Worm (Caenorhabditis elegans) whole organism, L2 larva: ENCODE measurements around the gene Y75B12B.1.
A peak's percentile ranks its signal among the peaks of the same experiment; 100 is the strongest.

ENCODE experiments used
- C34F6.9 ChIP-seq: fragments of 150-350 bp; optimal IDR thresholded peaks from 2 replicates; lab custom pipeline; 2014; ENCODE audit warnings: missing biosample characterization, missing genetic modification characterization
- F13H6.1 ChIP-seq: sonication (generic microtip); optimal IDR thresholded peaks from 2 replicates; lab custom pipeline; 2016; ENCODE audit warnings: missing genetic modification characterization, missing compliant biosample characterization
- R02D3.7 ChIP-seq: fragments of 150-350 bp; optimal IDR thresholded peaks from 2 replicates; lab custom pipeline; 2014; ENCODE audit warnings: missing biosample characterization, missing genetic modification characterization
- Y55F3AM.14 ChIP-seq: fragments of 200-800 bp; sonication (Bioruptor generic); optimal IDR thresholded peaks from 2 replicates; lab custom pipeline; 2018; ENCODE audit warnings: mild to moderate bottlenecking, missing genetic modification characterization, missing compliant biosample characterization
- ZK546.5 ChIP-seq: sonication (generic microtip); optimal IDR thresholded peaks from 2 replicates; lab custom pipeline; 2017; ENCODE audit warnings: missing biosample characterization, missing genetic modification characterization
- alr-1 ChIP-seq: fragments of 150-350 bp; optimal IDR thresholded peaks from 2 replicates; lab custom pipeline; 2014; ENCODE audit warnings: missing biosample characterization, missing genetic modification characterization
- aly-2 ChIP-seq: fragments of 150-350 bp; optimal IDR thresholded peaks from 2 replicates; lab custom pipeline; 2014; ENCODE audit warnings: missing biosample characterization, missing genetic modification characterization
- ama-1 ChIP-seq: fragments of 150-350 bp; optimal IDR thresholded peaks from 2 replicates; lab custom pipeline; 2018; ENCODE audit warnings: inconsistent platforms
- blmp-1 ChIP-seq: sonication (generic microtip); optimal IDR thresholded peaks from 2 replicates; lab custom pipeline; 2017; ENCODE audit warnings: missing genetic modification characterization, mild to moderate bottlenecking, missing compliant biosample characterization, antibody characterized with exemption, moderate library complexity; ENCODE audit not compliant: insufficient read depth
- ceh-16 ChIP-seq: fragments of 150-350 bp; optimal IDR thresholded peaks from 2 replicates; lab custom pipeline; 2014; ENCODE audit warnings: missing biosample characterization, missing genetic modification characterization
- ceh-82 ChIP-seq: fragments of 150-350 bp; optimal IDR thresholded peaks from 2 replicates; lab custom pipeline; 2014; ENCODE audit warnings: missing biosample characterization, missing genetic modification characterization
- crh-2 ChIP-seq: sonication (generic microtip); optimal IDR thresholded peaks from 2 replicates; lab custom pipeline; 2017; ENCODE audit warnings: missing biosample characterization, missing genetic modification characterization
- egl-27 ChIP-seq: sonication (generic microtip); optimal IDR thresholded peaks from 3 replicates; lab custom pipeline; 2017; ENCODE audit warnings: missing biosample characterization, missing genetic modification reagents, missing genetic modification characterization
- elt-1 ChIP-seq: fragments of 150-350 bp; optimal IDR thresholded peaks from 2 replicates; lab custom pipeline; 2014; ENCODE audit warnings: missing biosample characterization, missing genetic modification characterization
- fos-1 ChIP-seq: fragments of 150-350 bp; optimal IDR thresholded peaks from 2 replicates; lab custom pipeline; 2014; ENCODE audit warnings: missing biosample characterization, missing genetic modification characterization
- gmeb-1 ChIP-seq: fragments of 150-350 bp; optimal IDR thresholded peaks from 2 replicates; lab custom pipeline; 2014; ENCODE audit warnings: missing biosample characterization, missing genetic modification characterization
- lin-13 ChIP-seq: fragments of 150-350 bp; optimal IDR thresholded peaks from 2 replicates; lab custom pipeline; 2014; ENCODE audit warnings: missing biosample characterization, missing genetic modification reagents, missing genetic modification characterization
- lin-39 ChIP-seq: fragments of 150-350 bp; optimal IDR thresholded peaks from 2 replicates; lab custom pipeline; 2014; ENCODE audit warnings: missing biosample characterization, missing genetic modification reagents, missing genetic modification characterization
- lsy-2 ChIP-seq, 2 experiments: fragments of 150-350 bp in 1 of 2; sonication (generic microtip) in 1 of 2; optimal IDR thresholded peaks; 2 replicates each; lab custom pipeline; 2014 to 2017; ENCODE audit warnings: missing biosample characterization in 2 of 2, missing genetic modification characterization in 2 of 2
- mab-5 ChIP-seq: fragments of 150-350 bp; optimal IDR thresholded peaks from 2 replicates; lab custom pipeline; 2014; ENCODE audit warnings: missing biosample characterization, missing genetic modification characterization
- mbf-1 ChIP-seq: sonication (generic microtip); optimal IDR thresholded peaks from 2 replicates; lab custom pipeline; 2017; ENCODE audit warnings: missing biosample characterization, missing genetic modification characterization
- mdl-1 ChIP-seq, 2 experiments: fragments of 150-350 bp in 1 of 2; sonication (generic microtip) in 1 of 2; optimal IDR thresholded peaks; 2 replicates each; lab custom pipeline; 2017; ENCODE audit warnings: missing biosample characterization in 2 of 2, missing genetic modification characterization in 2 of 2
- nhr-11 ChIP-seq: fragments of 150-350 bp; optimal IDR thresholded peaks from 2 replicates; lab custom pipeline; 2014; ENCODE audit warnings: missing biosample characterization, missing genetic modification characterization
- nhr-12 ChIP-seq: fragments of 150-350 bp; optimal IDR thresholded peaks from 2 replicates; lab custom pipeline; 2014; ENCODE audit warnings: missing biosample characterization, missing genetic modification characterization
- nhr-129 ChIP-seq: fragments of 150-350 bp; optimal IDR thresholded peaks from 2 replicates; lab custom pipeline; 2014; ENCODE audit warnings: missing biosample characterization, missing genetic modification characterization
- nhr-21 ChIP-seq: fragments of 150-350 bp; optimal IDR thresholded peaks from 2 replicates; lab custom pipeline; 2014; ENCODE audit warnings: missing biosample characterization, missing genetic modification characterization
- nhr-23 ChIP-seq: fragments of 150-350 bp; optimal IDR thresholded peaks from 2 replicates; lab custom pipeline; 2014; ENCODE audit warnings: missing biosample characterization, missing genetic modification reagents, missing genetic modification characterization
- nhr-25 ChIP-seq: fragments of 150-350 bp; sonication (generic microtip); optimal IDR thresholded peaks from 3 replicates; lab custom pipeline; 2014; ENCODE audit warnings: missing biosample characterization, missing genetic modification characterization
- nhr-6 ChIP-seq: fragments of 150-350 bp; optimal IDR thresholded peaks from 2 replicates; lab custom pipeline; 2014; ENCODE audit warnings: missing biosample characterization, missing genetic modification characterization
- nhr-77 ChIP-seq: fragments of 150-350 bp; optimal IDR thresholded peaks from 2 replicates; lab custom pipeline; 2014; ENCODE audit warnings: missing biosample characterization, missing genetic modification characterization
- peb-1 ChIP-seq: fragments of 150-350 bp; optimal IDR thresholded peaks from 2 replicates; lab custom pipeline; 2014; ENCODE audit warnings: missing biosample characterization, missing genetic modification characterization
- sem-4 ChIP-seq: fragments of 150-350 bp; optimal IDR thresholded peaks from 2 replicates; lab custom pipeline; 2014; ENCODE audit warnings: missing biosample characterization, missing genetic modification reagents, missing genetic modification characterization
- skn-1 ChIP-seq: sonication (generic microtip); optimal IDR thresholded peaks from 2 replicates; lab custom pipeline; 2017; ENCODE audit warnings: missing biosample characterization, missing genetic modification characterization
- sma-3 ChIP-seq: sonication (generic microtip); optimal IDR thresholded peaks from 2 replicates; lab custom pipeline; 2016; ENCODE audit warnings: missing genetic modification reagents, missing genetic modification characterization, missing compliant biosample characterization
- sma-9 ChIP-seq, 2 experiments: fragments of 150-350 bp in 1 of 2; sonication (generic microtip) in 1 of 2; optimal IDR thresholded peaks; 2 replicates each; lab custom pipeline; 2014 to 2016; ENCODE audit warnings: missing genetic modification characterization in 2 of 2, mild to moderate bottlenecking in 1 of 2, missing biosample characterization in 1 of 2, missing compliant biosample characterization in 1 of 2, missing genetic modification reagents in 1 of 2, moderate library complexity in 1 of 2
- snpc-4 ChIP-seq: fragments of 150-350 bp; optimal IDR thresholded peaks from 2 replicates; lab custom pipeline; 2014; ENCODE audit warnings: missing biosample characterization, missing genetic modification characterization
- unc-39 ChIP-seq: fragments of 150-350 bp; optimal IDR thresholded peaks from 2 replicates; lab custom pipeline; 2014; ENCODE audit warnings: missing biosample characterization, missing genetic modification characterization
- unc-55 ChIP-seq: fragments of 150-350 bp; sonication (generic microtip); optimal IDR thresholded peaks from 3 replicates; lab custom pipeline; 2014; ENCODE audit warnings: missing biosample characterization, missing genetic modification reagents, missing genetic modification characterization
- unc-62 ChIP-seq: fragments of 150-350 bp; optimal IDR thresholded peaks from 2 replicates; lab custom pipeline; 2014; ENCODE audit warnings: missing biosample characterization, missing genetic modification reagents, missing genetic modification characterization
- zag-1 ChIP-seq: fragments of 150-350 bp; optimal IDR thresholded peaks from 2 replicates; lab custom pipeline; 2014; ENCODE audit warnings: missing biosample characterization, missing genetic modification characterization
- ztf-11 ChIP-seq: sonication (generic microtip); optimal IDR thresholded peaks from 2 replicates; lab custom pipeline; 2017; ENCODE audit warnings: missing biosample characterization, missing genetic modification characterization
- ztf-4 ChIP-seq: fragments of 150-350 bp; optimal IDR thresholded peaks from 2 replicates; lab custom pipeline; 2014; ENCODE audit warnings: missing biosample characterization, missing genetic modification characterization

The Y75B12B.1 gene

ce11 chrV:15181899-15182298, 2.6 kb upstream of the Y75B12B.1 start:
- TF ChIP-seq nhr-12 (tag; lab: Kevin White, UChicago) (no peak), snpc-4 (tag; lab: Kevin White, UChicago) (no peak), nhr-21 (tag; lab: Kevin White, UChicago) (peak; percentile 21), F13H6.1 (tag; lab: Kevin White, UChicago) (no peak)

ce11 chrV:15182407-15182806, 2.1 kb upstream of the Y75B12B.1 start, which contains the start of gene fbxa-84:
fbxa-84 (plus strand) TSS chrV:15182440.
- TF ChIP-seq nhr-21 (tag; lab: Kevin White, UChicago) (no peak), peb-1 (tag; lab: Kevin White, UChicago) (no peak), nhr-23 (no peak), lin-13 (GFP tag; lab: Kevin White, UChicago) (no peak), mbf-1 (tag; lab: Kevin White, UChicago) (no peak), fos-1 (peak; percentile 67)

- TF ChIP-seq nhr-77 (tag; lab: Kevin White, UChicago) (no peak), nhr-23 (no peak), ama-1 (lab: Kevin White, UChicago) (peak; percentile 75), ZK546.5 (no peak), lsy-2 (tag; optimal IDR thresholded peaks at IDR 0.05; lab: Kevin White, UChicago) (peak in 1 of 2 experiments; percentile 29)
These were observed 1.9 kb downstream of the Y75B12B.1 start, which contains the start of gene Y75B12B.3 for ce11 chrV:15186259-15186927. Y75B12B.3 (minus strand) TSS chrV:15186279.

ce11 chrV:15187083-15188057, 2.9 kb downstream of the Y75B12B.1 start, which contains the start of the genes cyn-7 and bath-36:
cyn-7 (minus strand) TSS chrV:15187378.
bath-36 (plus strand) TSS chrV:15187888.
- TF ChIP-seq fos-1 (peak; percentile 89), Y55F3AM.14 (no peak), sma-9 (GFP tag; optimal IDR thresholded peaks at IDR 0.05; lab: Kevin White, UChicago) (peak; percentile 72), sma-9 (tag; optimal IDR thresholded peaks at IDR 0.05; lab: Kevin White, UChicago) (no peak), nhr-25 (tag; lab: Kevin White, UChicago) (peak; percentile 75), R02D3.7 (tag; lab: Kevin White, UChicago) (peak; percentile 9), lin-39 (tag; lab: Kevin White, UChicago) (no peak), nhr-11 (tag; lab: Kevin White, UChicago) (no peak), elt-1 (no peak), mab-5 (peak; percentile 3), nhr-23 (no peak), F13H6.1 (tag; lab: Kevin White, UChicago) (peak; percentile 78), ztf-11 (tag; lab: Kevin White, UChicago) (no peak), nhr-12 (tag; lab: Kevin White, UChicago) (no peak), ztf-4 (tag; lab: Kevin White, UChicago) (peak; percentile 34), egl-27 (tag; lab: Kevin White, UChicago) (peak; percentile 70), mdl-1 (tag; optimal IDR thresholded peaks at IDR 0.05; lab: Kevin White, UChicago) (peak in 1 of 2 experiments; percentile 18), blmp-1 (peak; percentile 86), ceh-82 (tag; lab: Kevin White, UChicago) (no peak), skn-1 (tag; lab: Kevin White, UChicago) (no peak), sem-4 (tag; lab: Kevin White, UChicago) (peak; percentile 24), ama-1 (lab: Kevin White, UChicago) (no peak), C34F6.9 (tag; lab: Kevin White, UChicago) (peak; percentile 86), snpc-4 (tag; lab: Kevin White, UChicago) (peak; percentile 28), unc-39 (tag; lab: Kevin White, UChicago) (no peak), nhr-77 (tag; lab: Kevin White, UChicago) (no peak), unc-62 (GFP tag; lab: Kevin White, UChicago) (no peak), nhr-21 (tag; lab: Kevin White, UChicago) (peak; percentile 61), crh-2 (peak; percentile 82), sma-3 (GFP tag; lab: Kevin White, UChicago) (peak; percentile 88), alr-1 (tag; lab: Kevin White, UChicago) (no peak), nhr-129 (peak; percentile 71), ceh-16 (tag; lab: Kevin White, UChicago) (no peak), lsy-2 (tag; optimal IDR thresholded peaks at IDR 0.05; lab: Kevin White, UChicago) (peak; percentile 71 to 87), unc-55 (GFP tag; lab: Kevin White, UChicago) (peak; percentile 67), gmeb-1 (tag; lab: Kevin White, UChicago) (peak; percentile 86), aly-2 (tag; lab: Kevin White, UChicago) (no peak), zag-1 (no peak), nhr-6 (no peak), lin-13 (GFP tag; lab: Kevin White, UChicago) (peak; percentile 70)
